Worm (Caenorhabditis elegans) whole organism, L4 larva: Measurements from ENCODE around the gene smg-8.
A peak's percentile ranks its signal among the peaks of the same experiment; 100 is the strongest.

Experiments
- D1046.2 ChIP-seq: fragments of 200-800 bp; sonication (Bioruptor generic); IDR thresholded peaks from 2 replicates; pipeline ENCODE4 v1.3.6; 2022; ENCODE audit warnings: missing genetic modification characterization, missing compliant biosample characterization
- F26F4.8 ChIP-seq: fragments of 200-800 bp; sonication (Bioruptor generic); conservative IDR thresholded peaks from 2 replicates; pipeline ENCODE4 v1.3.6; 2022; ENCODE audit warnings: missing genetic modification characterization, missing compliant biosample characterization
- F37D6.2 ChIP-seq: sonication (generic microtip); optimal IDR thresholded peaks from 2 replicates; lab custom pipeline; 2016; ENCODE audit warnings: mild to moderate bottlenecking, missing genetic modification characterization, missing compliant biosample characterization
- F44E2.7 ChIP-seq: fragments of 200-800 bp; sonication (Bioruptor generic); IDR thresholded peaks from 2 replicates; pipeline ENCODE4 v2.1.2; 2022; ENCODE audit warnings: missing genetic modification characterization, missing compliant biosample characterization
- R02D3.7 ChIP-seq: fragments of 150-350 bp; sonication (generic microtip); optimal IDR thresholded peaks from 3 replicates; lab custom pipeline; 2014; ENCODE audit warnings: missing biosample characterization, missing genetic modification characterization
- T20F7.1 ChIP-seq: fragments of 200-800 bp; sonication (Bioruptor generic); optimal IDR thresholded peaks from 2 replicates; lab custom pipeline; 2018; ENCODE audit warnings: mild to moderate bottlenecking, missing genetic modification characterization, missing compliant biosample characterization
- T26A8.4 ChIP-seq: fragments of 200-800 bp; sonication (Bioruptor generic); IDR thresholded peaks from 2 replicates; pipeline ENCODE4 v1.3.6; 2022; ENCODE audit warnings: missing genetic modification characterization, missing compliant biosample characterization
- Y48G9A.11 ChIP-seq: fragments of 200-800 bp; sonication (Bioruptor generic); IDR thresholded peaks from 2 replicates; pipeline ENCODE4 v1.3.6; 2022; ENCODE audit warnings: missing genetic modification reagents, missing genetic modification characterization, missing compliant biosample characterization
- ZK337.2 ChIP-seq: fragments of 200-800 bp; sonication (Bioruptor generic); IDR thresholded peaks from 2 replicates; pipeline ENCODE4 v1.3.6; 2022; ENCODE audit warnings: missing genetic modification reagents, missing genetic modification characterization, missing compliant biosample characterization
- aha-1 ChIP-seq: fragments of 150-350 bp; peaks from one replicate; lab custom pipeline; 2014; ENCODE audit warnings: missing biosample characterization, missing genetic modification characterization
- ama-1 ChIP-seq: fragments of 150-350 bp; optimal IDR thresholded peaks from 2 replicates; lab custom pipeline; 2014; ENCODE audit warnings: inconsistent platforms, mixed read lengths
- ceh-20 ChIP-seq: fragments of 200-800 bp; sonication (Bioruptor generic); IDR thresholded peaks from 2 replicates; pipeline ENCODE4 v1.3.6; 2022; ENCODE audit warnings: missing genetic modification reagents, missing genetic modification characterization, missing compliant biosample characterization
- ceh-32 ChIP-seq: sonication (generic microtip); optimal IDR thresholded peaks from 2 replicates; lab custom pipeline; 2016; ENCODE audit warnings: mild to moderate bottlenecking, missing genetic modification characterization, missing compliant biosample characterization; ENCODE audit not compliant: poor library complexity
- ceh-62 ChIP-seq: sonication (generic microtip); optimal IDR thresholded peaks from 2 replicates; lab custom pipeline; 2017; ENCODE audit warnings: missing biosample characterization, missing genetic modification characterization
- daf-16 ChIP-seq, 3 experiments: sonication (generic microtip); optimal IDR thresholded peaks; 2 replicates each; lab custom pipeline; 2016 to 2017; ENCODE audit warnings: missing genetic modification characterization in 3 of 3, missing genetic modification reagents in 3 of 3, mild to moderate bottlenecking in 2 of 3, missing compliant biosample characterization in 2 of 3, missing biosample characterization in 1 of 3, moderate library complexity in 1 of 3
- dmd-6 ChIP-seq: fragments of 200-800 bp; sonication (Bioruptor generic); IDR thresholded peaks from 2 replicates; pipeline ENCODE4 v1.3.6; 2022; ENCODE audit warnings: missing genetic modification reagents, missing genetic modification characterization, missing compliant biosample characterization
- dmd-8 ChIP-seq: fragments of 200-800 bp; sonication (Bioruptor generic); IDR thresholded peaks from 2 replicates; pipeline ENCODE4 v1.3.6; 2022; ENCODE audit warnings: missing genetic modification characterization, missing compliant biosample characterization
- dmd-9 ChIP-seq: fragments of 200-800 bp; sonication (Bioruptor generic); IDR thresholded peaks from 2 replicates; pipeline ENCODE4 v1.3.6; 2022; ENCODE audit warnings: missing genetic modification reagents, missing genetic modification characterization, missing compliant biosample characterization
- dve-1 ChIP-seq: sonication (generic microtip); optimal IDR thresholded peaks from 2 replicates; lab custom pipeline; 2017; ENCODE audit warnings: antibody characterized with exemption, mild to moderate bottlenecking, missing genetic modification characterization, missing compliant biosample characterization; ENCODE audit not compliant: insufficient read depth
- egl-27 ChIP-seq: sonication (generic microtip); optimal IDR thresholded peaks from 3 replicates; lab custom pipeline; 2017; ENCODE audit warnings: missing biosample characterization, missing genetic modification reagents, missing genetic modification characterization
- egl-43 ChIP-seq: fragments of 200-800 bp; sonication (Bioruptor generic); IDR thresholded peaks from 2 replicates; pipeline ENCODE4 v1.3.6; 2022; ENCODE audit warnings: missing genetic modification reagents, missing genetic modification characterization, missing compliant biosample characterization
- fkh-10 ChIP-seq: fragments of 150-350 bp; optimal IDR thresholded peaks from 2 replicates; lab custom pipeline; 2014; ENCODE audit warnings: missing biosample characterization, missing genetic modification reagents, missing genetic modification characterization
- hlh-11 ChIP-seq: fragments of 200-800 bp; sonication (Bioruptor generic); optimal IDR thresholded peaks from 2 replicates; lab custom pipeline; 2018; ENCODE audit warnings: mild to moderate bottlenecking, missing genetic modification characterization, missing compliant biosample characterization
- hmg-1.1 ChIP-seq: fragments of 200-800 bp; sonication (Bioruptor generic); IDR thresholded peaks from 2 replicates; pipeline ENCODE4 v1.3.6; 2022; ENCODE audit warnings: missing genetic modification reagents, missing genetic modification characterization, missing compliant biosample characterization
- lim-7 ChIP-seq: fragments of 200-800 bp; sonication (Bioruptor generic); IDR thresholded peaks from 2 replicates; pipeline ENCODE4 v1.3.6; 2022; ENCODE audit warnings: missing genetic modification characterization, missing compliant biosample characterization
- lin-1 ChIP-seq: fragments of 200-800 bp; sonication (Bioruptor generic); IDR thresholded peaks from 2 replicates; pipeline ENCODE4 v1.3.6; 2022; ENCODE audit warnings: missing genetic modification reagents, missing genetic modification characterization, missing compliant biosample characterization
- lin-29 ChIP-seq: fragments of 200-800 bp; sonication (Bioruptor generic); IDR thresholded peaks from 2 replicates; pipeline ENCODE4 v1.3.6; 2022; ENCODE audit warnings: missing genetic modification reagents, missing genetic modification characterization, missing compliant biosample characterization
- lin-38 ChIP-seq: fragments of 200-800 bp; sonication (Bioruptor generic); IDR thresholded peaks from 2 replicates; pipeline ENCODE4 v1.3.6; 2022; ENCODE audit warnings: missing genetic modification reagents, missing genetic modification characterization, missing compliant biosample characterization
- madf-5 ChIP-seq, 2 experiments: fragments of 200-800 bp; sonication (Bioruptor generic); IDR thresholded peaks; 2 replicates each; pipeline ENCODE4 v1.3.6; 2022; ENCODE audit warnings: missing compliant biosample characterization in 2 of 2, missing genetic modification characterization in 2 of 2
- mdl-1 ChIP-seq, 2 experiments: fragments of 150-350 bp in 1 of 2; sonication (generic microtip) in 1 of 2; optimal IDR thresholded peaks; 2 replicates each; lab custom pipeline; 2014 to 2017; ENCODE audit warnings: missing biosample characterization in 2 of 2, missing genetic modification characterization in 2 of 2
- mes-2 ChIP-seq: sonication (generic microtip); optimal IDR thresholded peaks from 2 replicates; lab custom pipeline; 2016; ENCODE audit warnings: missing genotype, mild to moderate bottlenecking, missing genetic modification characterization, missing compliant biosample characterization; ENCODE audit not compliant: poor library complexity, severe bottlenecking
- mxl-3 ChIP-seq: fragments of 200-800 bp; sonication (Bioruptor generic); optimal IDR thresholded peaks from 2 replicates; lab custom pipeline; 2018; ENCODE audit warnings: mild to moderate bottlenecking, missing genetic modification characterization, missing compliant biosample characterization
- nhr-10 ChIP-seq: fragments of 150-350 bp; optimal IDR thresholded peaks from 2 replicates; lab custom pipeline; 2014; ENCODE audit warnings: missing biosample characterization, missing genetic modification characterization
- nhr-11 ChIP-seq: fragments of 150-350 bp; optimal IDR thresholded peaks from 2 replicates; lab custom pipeline; 2014; ENCODE audit warnings: missing biosample characterization, missing genetic modification characterization
- nhr-237 ChIP-seq: sonication (generic microtip); optimal IDR thresholded peaks from 2 replicates; lab custom pipeline; 2017; ENCODE audit warnings: missing biosample characterization, missing genetic modification characterization
- nhr-28 ChIP-seq: fragments of 150-350 bp; optimal IDR thresholded peaks from 2 replicates; lab custom pipeline; 2014; ENCODE audit warnings: missing biosample characterization, missing genetic modification characterization
- nhr-41 ChIP-seq: fragments of 200-800 bp; sonication (Bioruptor generic); IDR thresholded peaks from 2 replicates; pipeline ENCODE4 v1.3.6; 2022; ENCODE audit warnings: missing genetic modification reagents, missing genetic modification characterization, missing compliant biosample characterization
- nhr-42 ChIP-seq: fragments of 200-800 bp; sonication (Bioruptor generic); IDR thresholded peaks from 2 replicates; pipeline ENCODE4 v1.3.6; 2022; ENCODE audit warnings: missing genetic modification characterization, missing compliant biosample characterization
- nhr-48 ChIP-seq: sonication (generic microtip); optimal IDR thresholded peaks from 2 replicates; lab custom pipeline; 2016; ENCODE audit warnings: mild to moderate bottlenecking, missing genetic modification characterization, missing compliant biosample characterization
- nhr-6 ChIP-seq: fragments of 150-350 bp; optimal IDR thresholded peaks from 2 replicates; lab custom pipeline; 2014; ENCODE audit warnings: missing biosample characterization, missing genetic modification characterization
- nhr-76 ChIP-seq: fragments of 150-350 bp; optimal IDR thresholded peaks from 2 replicates; lab custom pipeline; 2014; ENCODE audit warnings: missing biosample characterization, missing genetic modification characterization
- nhr-77 ChIP-seq: fragments of 150-350 bp; optimal IDR thresholded peaks from 2 replicates; lab custom pipeline; 2014; ENCODE audit warnings: missing biosample characterization, missing genetic modification characterization
- pqm-1 ChIP-seq: sonication (generic microtip); optimal IDR thresholded peaks from 2 replicates; lab custom pipeline; 2017; ENCODE audit warnings: missing biosample characterization, missing genetic modification characterization
- set-16 ChIP-seq: fragments of 200-800 bp; sonication (Bioruptor generic); IDR thresholded peaks from 2 replicates; pipeline ENCODE4 v1.3.6; 2022; ENCODE audit warnings: missing genetic modification reagents, missing genetic modification characterization, missing compliant biosample characterization
- spr-1 ChIP-seq: sonication (generic microtip); optimal IDR thresholded peaks from 2 replicates; lab custom pipeline; 2016; ENCODE audit warnings: mild to moderate bottlenecking, missing genetic modification characterization, missing compliant biosample characterization
- tag-97 ChIP-seq: fragments of 200-800 bp; sonication (Bioruptor generic); IDR thresholded peaks from 2 replicates; pipeline ENCODE4 v1.3.6; 2022; ENCODE audit warnings: missing genetic modification characterization, missing compliant biosample characterization
- unc-130 ChIP-seq: sonication (generic microtip); optimal IDR thresholded peaks from 2 replicates; lab custom pipeline; 2016; ENCODE audit warnings: missing genetic modification reagents, missing genetic modification characterization, missing compliant biosample characterization
- unc-39 ChIP-seq: sonication (generic microtip); optimal IDR thresholded peaks from 2 replicates; lab custom pipeline; 2017; ENCODE audit warnings: missing biosample characterization, missing genetic modification characterization
- zag-1 ChIP-seq: fragments of 150-350 bp; optimal IDR thresholded peaks from 2 replicates; lab custom pipeline; 2014; ENCODE audit warnings: missing biosample characterization, missing genetic modification characterization
- ztf-7 ChIP-seq: fragments of 150-350 bp; optimal IDR thresholded peaks from 2 replicates; lab custom pipeline; 2014; ENCODE audit warnings: missing biosample characterization, missing genetic modification characterization

smg-8 gene

DNA sequence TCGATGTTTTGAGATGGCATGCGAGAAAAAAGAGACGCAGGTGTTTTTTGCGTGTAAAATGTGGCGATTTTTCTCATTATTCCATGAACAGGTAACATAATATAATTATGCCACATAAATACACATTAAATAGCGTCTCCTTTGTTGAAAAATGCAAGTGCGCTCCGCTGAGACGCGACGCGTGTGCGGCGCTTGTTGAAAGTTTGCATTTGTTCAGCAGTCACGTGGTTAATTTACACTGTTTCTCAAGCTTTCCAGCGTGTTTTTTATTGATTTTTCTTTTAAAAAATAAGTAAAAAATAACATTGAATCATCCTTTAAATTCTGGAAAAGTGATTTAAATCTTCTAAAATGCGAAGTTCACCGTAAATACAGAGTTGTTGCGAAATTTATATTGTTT, 41.6 kb upstream of the smg-8 start (continued):
- TF ChIP-seq daf-16 (GFP tag; optimal IDR thresholded peaks at IDR 0.05; lab: Kevin White, UChicago) (peak in 1 of 2 experiments; percentile 38), daf-16 (tag; optimal IDR thresholded peaks at IDR 0.05; lab: Kevin White, UChicago) (peak; percentile 79), nhr-42 (GFP tag; lab: Robert Waterston, UW) (peak; percentile 54; the same call in 1 of the 2 replicates), ceh-32 (tag; lab: Kevin White, UChicago) (no peak), set-16 (GFP tag; lab: Robert Waterston, UW) (no peak), F44E2.7 (GFP tag; lab: Robert Waterston, UW) (no peak), ceh-20 (GFP tag; lab: Robert Waterston, UW) (no peak), lin-38 (peak; percentile 96), tag-97 (GFP tag; lab: Robert Waterston, UW) (no peak), lim-7 (GFP tag; lab: Robert Waterston, UW) (no peak), pqm-1 (tag; lab: Kevin White, UChicago) (no peak), ZK337.2 (GFP tag; lab: Robert Waterston, UW) (no peak), egl-27 (no peak), unc-39 (tag; lab: Kevin White, UChicago) (no peak), fkh-10 (GFP tag; lab: Kevin White, UChicago) (peak; percentile 48), ama-1 (lab: Kevin White, UChicago) (peak; percentile 39), madf-5 (GFP tag; IDR thresholded peaks at IDR 0.05; lab: Robert Waterston, UW) (no peak), nhr-10 (tag; lab: Kevin White, UChicago) (no peak), lin-1 (no peak), egl-43 (GFP tag; lab: Robert Waterston, UW) (no peak), R02D3.7 (tag; lab: Kevin White, UChicago) (peak; percentile 8), hmg-1.1 (GFP tag; lab: Robert Waterston, UW) (peak; percentile 77), D1046.2 (GFP tag; lab: Robert Waterston, UW) (no peak), nhr-77 (tag; lab: Kevin White, UChicago) (peak; percentile 99), T26A8.4 (GFP tag; lab: Robert Waterston, UW) (peak; percentile 50), lin-29 (GFP tag; lab: Robert Waterston, UW) (no peak), T20F7.1 (GFP tag; lab: Kevin White, UChicago) (no peak), ceh-62 (no peak), F26F4.8 (no peak), nhr-237 (no peak), nhr-41 (GFP tag; lab: Robert Waterston, UW) (no peak), dmd-6 (GFP tag; lab: Robert Waterston, UW) (peak; percentile 63), nhr-11 (tag; lab: Kevin White, UChicago) (peak; percentile 76), hlh-11 (tag; lab: Kevin White, UChicago) (peak; percentile 82), nhr-6 (peak; percentile 85), ztf-7 (tag; lab: Kevin White, UChicago) (no peak)

ce11 chrII:14401098-14401497, 40.1 kb upstream of the smg-8 start:
- TF ChIP-seq mes-2 (tag; lab: Kevin White, UChicago): peak; percentile 69
- TF ChIP-seq set-16 (GFP tag; lab: Robert Waterston, UW): no peak
- no peak for TF ChIP-seq spr-1 (tag; lab: Kevin White, UChicago)
- no peak for TF ChIP-seq dmd-8 (GFP tag; lab: Robert Waterston, UW)
- peak; percentile 36 for TF ChIP-seq ama-1 (lab: Kevin White, UChicago)

ce11 chrII:14404266-14404665, 36.9 kb upstream of the smg-8 start:
- TF ChIP-seq nhr-28 (tag; lab: Kevin White, UChicago) (peak; percentile 6), unc-130 (no peak), Y48G9A.11 (GFP tag; lab: Robert Waterston, UW) (no peak), F37D6.2 (tag; lab: Kevin White, UChicago) (no peak), mdl-1 (tag; optimal IDR thresholded peaks at IDR 0.05; lab: Kevin White, UChicago) (peak in 1 of 2 experiments; percentile 70), mxl-3 (no peak), aha-1 (tag; lab: Kevin White, UChicago) (peak; percentile 98), dve-1 (peak; percentile 80), nhr-6 (peak; percentile 82), nhr-76 (no peak), mes-2 (tag; lab: Kevin White, UChicago) (peak; percentile 49), zag-1 (tag; lab: Kevin White, UChicago) (no peak), nhr-48 (tag; lab: Kevin White, UChicago) (no peak), hlh-11 (tag; lab: Kevin White, UChicago) (peak; percentile 26), D1046.2 (GFP tag; lab: Robert Waterston, UW) (no peak), dmd-9 (GFP tag; lab: Robert Waterston, UW) (no peak)
